Fruit fly (Drosophila melanogaster): ENCODE results near the gene CG17746.
A peak's percentile ranks its signal among the peaks of the same experiment; 100 is the strongest.

The CG17746 gene

DNA sequence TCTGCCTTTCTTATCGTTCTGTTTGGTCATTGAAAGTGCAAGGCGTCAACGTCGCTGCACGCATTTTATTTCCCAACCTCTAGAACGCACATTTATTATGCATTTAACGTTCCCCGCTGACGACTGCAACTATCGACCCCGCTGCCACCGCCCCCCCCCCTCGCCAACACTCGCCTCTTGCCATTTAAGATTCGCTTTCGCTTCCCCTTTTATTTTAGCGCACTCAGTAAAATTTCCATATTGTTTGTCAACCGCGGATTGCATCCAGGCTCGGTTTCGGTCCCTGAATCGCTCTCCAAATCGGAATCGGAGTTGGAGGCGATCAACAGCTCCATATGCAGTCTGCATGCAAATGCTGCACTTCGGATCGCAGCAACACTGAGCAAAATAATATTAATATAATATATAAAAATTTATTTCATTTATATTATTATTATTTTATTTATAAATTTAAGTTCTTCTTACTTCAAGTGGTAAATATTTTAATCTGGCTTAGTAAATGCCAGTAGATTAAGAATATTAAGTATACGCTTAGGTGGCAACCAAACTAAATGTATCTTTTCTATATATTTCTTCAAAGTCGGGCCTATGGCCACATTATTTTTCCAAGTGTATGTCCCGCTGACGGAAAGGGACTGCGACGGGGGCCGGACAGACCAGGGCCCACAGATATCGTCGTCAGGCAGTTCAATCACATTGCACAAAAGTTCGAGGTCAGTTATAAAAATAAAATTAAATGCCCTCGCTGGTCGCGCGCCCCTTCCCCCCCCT is 1.4 kb upstream of the CG17746 start (continued):
- TF ChIP-seq Mes4 (GFP tag; optimal IDR thresholded peaks at IDR 0.05) (no peak), Hey (tag; optimal IDR thresholded peaks at IDR 0.05) (no peak), Gug (GFP tag; IDR thresholded peaks at IDR 0.05) (no peak), wor (GFP tag; IDR thresholded peaks at IDR 0.05) (no peak), fd96Cb (tag; optimal IDR thresholded peaks at IDR 0.05) (peak; percentile 38), eve (GFP tag; optimal IDR thresholded peaks at IDR 0.05) (no peak), ken (GFP tag; IDR thresholded peaks at IDR 0.05) (no peak), HLH54F (GFP tag; optimal IDR thresholded peaks at IDR 0.05) (no peak), nerfin-2 (GFP tag; IDR thresholded peaks at IDR 0.05; ENCODE audit: partially characterized antibody) (no peak), CG8765 (GFP tag; IDR thresholded peaks at IDR 0.05) (no peak), ttk (GFP tag; IDR thresholded peaks at IDR 0.05) (no peak), CG1832 (GFP tag; optimal IDR thresholded peaks at IDR 0.05) (no peak), gsb-n (tag; optimal IDR thresholded peaks at IDR 0.05) (no peak), en (GFP tag; optimal IDR thresholded peaks at IDR 0.05) (no peak), Bteb2 (GFP tag; optimal IDR thresholded peaks at IDR 0.05) (no peak), slou (GFP tag; optimal IDR thresholded peaks at IDR 0.05) (no peak), tap (tag; optimal IDR thresholded peaks at IDR 0.05) (peak; percentile 44), CG15514 (GFP tag; optimal IDR thresholded peaks at IDR 0.05) (no peak), CG17829 (tag; optimal IDR thresholded peaks at IDR 0.05) (peak; percentile 11), CG1647 (GFP tag; optimal IDR thresholded peaks at IDR 0.05) (no peak), Lhr (GFP tag; optimal IDR thresholded peaks at IDR 0.05) (no peak), Eip74EF (GFP tag; optimal IDR thresholded peaks at IDR 0.05) (peak in 1 of 2 experiments; percentile 34), abd-A (tag; optimal IDR thresholded peaks at IDR 0.05) (no peak), caup (GFP tag; optimal IDR thresholded peaks at IDR 0.05; ENCODE audit: severe bottlenecking) (no peak), CG6175 (GFP tag; IDR thresholded peaks at IDR 0.05) (no peak), Sin3A (optimal IDR thresholded peaks at IDR 0.05) (no peak), CG3407 (GFP tag; optimal IDR thresholded peaks at IDR 0.05) (no peak), wek (GFP tag; optimal IDR thresholded peaks at IDR 0.05) (no peak), btn (GFP tag; optimal IDR thresholded peaks at IDR 0.05) (no peak), CG17359 (tag; optimal IDR thresholded peaks at IDR 0.05) (peak; percentile 53), CG3163 (GFP tag; optimal IDR thresholded peaks at IDR 0.05) (no peak), CG6791 (GFP tag; IDR thresholded peaks at IDR 0.05; ENCODE audit: partially characterized antibody) (no peak), tup (GFP tag; optimal IDR thresholded peaks at IDR 0.05) (no peak), psq (GFP tag; optimal IDR thresholded peaks at IDR 0.05) (no peak), Vsx1 (GFP tag; optimal IDR thresholded peaks at IDR 0.05) (no peak), D19A (tag; optimal IDR thresholded peaks at IDR 0.05) (peak; percentile 0), CG17186 (GFP tag; optimal IDR thresholded peaks at IDR 0.05) (no peak), Aef1 (GFP tag; IDR thresholded peaks at IDR 0.05) (no peak), CG12236 (GFP tag; optimal IDR thresholded peaks at IDR 0.05) (no peak), CG12942 (GFP tag; optimal IDR thresholded peaks at IDR 0.05) (no peak), yki (optimal IDR thresholded peaks at IDR 0.05) (no peak), jing (GFP tag; optimal IDR thresholded peaks at IDR 0.05) (no peak), CG2678 (tag; optimal IDR thresholded peaks at IDR 0.05) (peak; percentile 30), Rfx (GFP tag; IDR thresholded peaks at IDR 0.05) (no peak), CG15011 (GFP tag; optimal IDR thresholded peaks at IDR 0.05) (no peak), B-H1 (GFP tag; IDR thresholded peaks at IDR 0.05) (no peak), CG15269 (tag; optimal IDR thresholded peaks at IDR 0.05) (peak; percentile 49), CG9817 (tag; optimal IDR thresholded peaks at IDR 0.05) (no peak), Sry-δ (GFP tag; optimal IDR thresholded peaks at IDR 0.05) (no peak), CG15073 (GFP tag; optimal IDR thresholded peaks at IDR 0.05) (no peak), emc (GFP tag; optimal IDR thresholded peaks at IDR 0.05) (no peak)

Measured in whole organism, embryonic.